Fruit fly (Drosophila melanogaster) whole organism, prepupa: ENCODE results near the gene Baldspot.

Experiments used
- Blimp-1 ChIP-seq: fragments of 200-800 bp; sonication (Bioruptor generic); optimal IDR thresholded peaks from 3 replicates; lab custom pipeline; 2017; ENCODE audit warnings: missing biosample characterization, missing genetic modification characterization, mild to moderate bottlenecking, moderate library complexity, missing genetic modification reagents
- CG10631 ChIP-seq: fragments of 200-800 bp; sonication (Bioruptor generic); optimal IDR thresholded peaks from 2 replicates; lab custom pipeline; 2016; ENCODE audit warnings: missing biosample characterization, missing genetic modification characterization
- CG11294 ChIP-seq: fragments of 200-800 bp; sonication (Bioruptor generic); IDR thresholded peaks from 2 replicates; pipeline ENCODE4 v1.3.6; 2022; ENCODE audit warnings: missing biosample characterization, missing genetic modification characterization
- CG11762 ChIP-seq: fragments of 200-800 bp; sonication (Bioruptor generic); optimal IDR thresholded peaks from 3 replicates; lab custom pipeline; 2016; ENCODE audit warnings: missing biosample characterization, missing genetic modification characterization; ENCODE audit not compliant: insufficient read depth
- CG11902 ChIP-seq: fragments of 200-800 bp; sonication (Bioruptor generic); optimal IDR thresholded peaks from 3 replicates; lab custom pipeline; 2016; ENCODE audit warnings: missing biosample characterization, missing genetic modification characterization
- CG1621 ChIP-seq: fragments of 200-800 bp; sonication (Bioruptor generic); optimal IDR thresholded peaks from 3 replicates; lab custom pipeline; 2018; ENCODE audit warnings: missing biosample characterization, mild to moderate bottlenecking, missing genetic modification characterization
- CG16779 ChIP-seq: fragments of 200-800 bp; sonication (Bioruptor generic); optimal IDR thresholded peaks from 3 replicates; lab custom pipeline; 2017; ENCODE audit warnings: missing biosample characterization, mild to moderate bottlenecking, missing genetic modification characterization
- CG3032 ChIP-seq: fragments of 200-800 bp; optimal IDR thresholded peaks from 2 replicates; lab custom pipeline; 2019; ENCODE audit warnings: missing biosample characterization, mild to moderate bottlenecking, missing genetic modification characterization, moderate library complexity
- CG31627 ChIP-seq: fragments of 200-800 bp; sonication (Bioruptor generic); optimal IDR thresholded peaks from 3 replicates; lab custom pipeline; 2016; ENCODE audit warnings: missing biosample characterization, missing genetic modification characterization
- CG32006 ChIP-seq: fragments of 200-800 bp; sonication (Bioruptor generic); optimal IDR thresholded peaks from 3 replicates; lab custom pipeline; 2017; ENCODE audit warnings: missing biosample characterization, mild to moderate bottlenecking, missing genetic modification characterization
- CG6276 ChIP-seq: fragments of 200-800 bp; sonication (Bioruptor generic); optimal IDR thresholded peaks from 2 replicates; lab custom pipeline; 2017; ENCODE audit warnings: missing biosample characterization, mild to moderate bottlenecking, missing genetic modification characterization
- CG6808 ChIP-seq: fragments of 200-800 bp; sonication (Bioruptor generic); optimal IDR thresholded peaks from 3 replicates; lab custom pipeline; 2017; ENCODE audit warnings: missing biosample characterization, missing genetic modification characterization, mild to moderate bottlenecking, moderate library complexity, missing genetic modification reagents
- CG7368 ChIP-seq: fragments of 200-800 bp; sonication (Bioruptor generic); optimal IDR thresholded peaks from 3 replicates; lab custom pipeline; 2016; ENCODE audit warnings: missing biosample characterization, missing genetic modification characterization
- CG8119 ChIP-seq: fragments of 200-800 bp; sonication (Bioruptor generic); IDR thresholded peaks from 3 replicates; pipeline ENCODE4 v1.3.6; 2022; ENCODE audit warnings: missing biosample characterization, missing genetic modification characterization
- CG8319 ChIP-seq: fragments of 200-800 bp; sonication (Bioruptor generic); optimal IDR thresholded peaks from 3 replicates; lab custom pipeline; 2016; ENCODE audit warnings: missing biosample characterization, missing genetic modification characterization
- CG9139 ChIP-seq: fragments of 200-800 bp; sonication (Bioruptor generic); optimal IDR thresholded peaks from 3 replicates; lab custom pipeline; 2017; ENCODE audit warnings: missing biosample characterization, mild to moderate bottlenecking, missing genetic modification characterization
- Eip75B ChIP-seq: fragments of 200-800 bp; sonication (Bioruptor generic); optimal IDR thresholded peaks from 3 replicates; lab custom pipeline; 2016; ENCODE audit warnings: missing biosample characterization, missing genetic modification characterization
- Eip78C ChIP-seq: fragments of 200-800 bp; sonication (Bioruptor generic); peaks from one replicate; lab custom pipeline; 2016; ENCODE audit warnings: missing biosample characterization, missing genetic modification characterization
- Eip93F ChIP-seq: fragments of 200-800 bp; sonication (Bioruptor generic); optimal IDR thresholded peaks from 2 replicates; lab custom pipeline; 2016; ENCODE audit warnings: missing biosample characterization, mild to moderate bottlenecking, missing genetic modification characterization
- Ets21C ChIP-seq: fragments of 200-800 bp; sonication (Bioruptor generic); optimal IDR thresholded peaks from 3 replicates; lab custom pipeline; 2016; ENCODE audit warnings: missing biosample characterization, missing genetic modification characterization
- Hr39 ChIP-seq: fragments of 200-800 bp; sonication (Bioruptor generic); optimal IDR thresholded peaks from 2 replicates; lab custom pipeline; 2016; ENCODE audit warnings: missing biosample characterization, missing genetic modification characterization
- Hr4 ChIP-seq: fragments of 200-800 bp; sonication (Bioruptor generic); optimal IDR thresholded peaks from 3 replicates; lab custom pipeline; 2016; ENCODE audit warnings: missing biosample characterization, missing genetic modification characterization
- Lpt ChIP-seq: fragments of 200-800 bp; sonication (Bioruptor generic); optimal IDR thresholded peaks from 3 replicates; lab custom pipeline; 2016; ENCODE audit warnings: missing biosample characterization, missing genetic modification characterization
- Smox ChIP-seq: fragments of 200-800 bp; sonication (Bioruptor generic); optimal IDR thresholded peaks from 3 replicates; lab custom pipeline; 2016; ENCODE audit warnings: missing biosample characterization, missing genetic modification characterization
- Sox102F ChIP-seq: fragments of 200-800 bp; sonication (Bioruptor generic); optimal IDR thresholded peaks from 2 replicates; lab custom pipeline; 2016; ENCODE audit warnings: missing biosample characterization, mild to moderate bottlenecking, missing genetic modification characterization
- Sox14 ChIP-seq: fragments of 200-800 bp; sonication (Bioruptor generic); optimal IDR thresholded peaks from 3 replicates; lab custom pipeline; 2016; ENCODE audit warnings: missing biosample characterization, missing genetic modification characterization
- Sox15 ChIP-seq: fragments of 200-800 bp; sonication (Bioruptor generic); optimal IDR thresholded peaks from 3 replicates; lab custom pipeline; 2016; ENCODE audit warnings: missing biosample characterization, missing genetic modification characterization
- achi ChIP-seq: fragments of 200-800 bp; sonication (Bioruptor generic); optimal IDR thresholded peaks from 3 replicates; lab custom pipeline; 2016; ENCODE audit warnings: missing biosample characterization, missing genetic modification characterization
- acj6 ChIP-seq: fragments of 200-800 bp; sonication (Bioruptor generic); optimal IDR thresholded peaks from 3 replicates; lab custom pipeline; 2016; ENCODE audit warnings: missing biosample characterization, missing genetic modification characterization
- cyc ChIP-seq: fragments of 200-800 bp; sonication (Bioruptor generic); optimal IDR thresholded peaks from 3 replicates; lab custom pipeline; 2016; ENCODE audit warnings: missing biosample characterization, missing genetic modification characterization
- dac ChIP-seq: fragments of 200-800 bp; sonication (Bioruptor generic); optimal IDR thresholded peaks from 2 replicates; lab custom pipeline; 2017; ENCODE audit warnings: missing biosample characterization, mild to moderate bottlenecking, missing genetic modification characterization
- dsx ChIP-seq: fragments of 200-800 bp; optimal IDR thresholded peaks from 3 replicates; lab custom pipeline; 2019; ENCODE audit warnings: missing biosample characterization, mild to moderate bottlenecking, missing genetic modification characterization, moderate library complexity; ENCODE audit not compliant: poor library complexity, severe bottlenecking
- eg ChIP-seq: fragments of 200-800 bp; sonication (Bioruptor generic); IDR thresholded peaks from 3 replicates; pipeline ENCODE4 v1.3.6; 2022; ENCODE audit warnings: missing biosample characterization, missing genetic modification characterization
- fd59A ChIP-seq: fragments of 200-800 bp; sonication (Bioruptor generic); optimal IDR thresholded peaks from 2 replicates; lab custom pipeline; 2017; ENCODE audit warnings: missing biosample characterization, mild to moderate bottlenecking, missing genetic modification characterization, missing genetic modification reagents
- fd85E ChIP-seq: fragments of 200-800 bp; sonication (Bioruptor generic); optimal IDR thresholded peaks from 3 replicates; lab custom pipeline; 2016; ENCODE audit warnings: missing biosample characterization, missing genetic modification characterization
- fkh ChIP-seq: fragments of 200-800 bp; sonication (Bioruptor generic); optimal IDR thresholded peaks from 3 replicates; lab custom pipeline; 2017; ENCODE audit warnings: missing biosample characterization, mild to moderate bottlenecking, missing genetic modification characterization, moderate library complexity
- lz ChIP-seq: fragments of 200-800 bp; sonication (Bioruptor generic); optimal IDR thresholded peaks from 3 replicates; lab custom pipeline; 2016; ENCODE audit warnings: missing biosample characterization, missing genetic modification characterization
- pdm3 ChIP-seq: fragments of 200-800 bp; sonication (Bioruptor generic); optimal IDR thresholded peaks from 3 replicates; lab custom pipeline; 2016; ENCODE audit warnings: missing biosample characterization, missing genetic modification characterization
- salr ChIP-seq, 2 experiments: fragments of 200-800 bp; sonication (Bioruptor generic); optimal IDR thresholded peaks; 3 replicates each; lab custom pipeline; 2016 to 2018; ENCODE audit warnings: missing biosample characterization in 2 of 2, missing genetic modification characterization in 2 of 2, mild to moderate bottlenecking in 1 of 2
- spab ChIP-seq: fragments of 200-800 bp; sonication (Bioruptor generic); optimal IDR thresholded peaks from 2 replicates; lab custom pipeline; 2017; ENCODE audit warnings: missing biosample characterization, mild to moderate bottlenecking, missing genetic modification characterization, missing genetic modification reagents
- ss ChIP-seq, 2 experiments: fragments of 200-800 bp; sonication (Bioruptor generic); optimal IDR thresholded peaks; 2 replicates in 1 of 2; 3 replicates in 1 of 2; lab custom pipeline; 2017 to 2018; ENCODE audit warnings: mild to moderate bottlenecking in 2 of 2, missing biosample characterization in 2 of 2, missing genetic modification characterization in 2 of 2, moderate library complexity in 1 of 2
- svp ChIP-seq: fragments of 200-800 bp; sonication (Bioruptor generic); peaks from one replicate; lab custom pipeline; 2016; ENCODE audit warnings: missing biosample characterization, missing genetic modification characterization
- topi ChIP-seq: fragments of 200-800 bp; sonication (Bioruptor generic); optimal IDR thresholded peaks from 3 replicates; lab custom pipeline; 2016; ENCODE audit warnings: missing biosample characterization, missing genetic modification characterization
- vri ChIP-seq: fragments of 200-800 bp; sonication (Bioruptor generic); optimal IDR thresholded peaks from 3 replicates; lab custom pipeline; 2016; ENCODE audit warnings: missing biosample characterization, mild to moderate bottlenecking, missing genetic modification characterization

Gene Baldspot

DNA sequence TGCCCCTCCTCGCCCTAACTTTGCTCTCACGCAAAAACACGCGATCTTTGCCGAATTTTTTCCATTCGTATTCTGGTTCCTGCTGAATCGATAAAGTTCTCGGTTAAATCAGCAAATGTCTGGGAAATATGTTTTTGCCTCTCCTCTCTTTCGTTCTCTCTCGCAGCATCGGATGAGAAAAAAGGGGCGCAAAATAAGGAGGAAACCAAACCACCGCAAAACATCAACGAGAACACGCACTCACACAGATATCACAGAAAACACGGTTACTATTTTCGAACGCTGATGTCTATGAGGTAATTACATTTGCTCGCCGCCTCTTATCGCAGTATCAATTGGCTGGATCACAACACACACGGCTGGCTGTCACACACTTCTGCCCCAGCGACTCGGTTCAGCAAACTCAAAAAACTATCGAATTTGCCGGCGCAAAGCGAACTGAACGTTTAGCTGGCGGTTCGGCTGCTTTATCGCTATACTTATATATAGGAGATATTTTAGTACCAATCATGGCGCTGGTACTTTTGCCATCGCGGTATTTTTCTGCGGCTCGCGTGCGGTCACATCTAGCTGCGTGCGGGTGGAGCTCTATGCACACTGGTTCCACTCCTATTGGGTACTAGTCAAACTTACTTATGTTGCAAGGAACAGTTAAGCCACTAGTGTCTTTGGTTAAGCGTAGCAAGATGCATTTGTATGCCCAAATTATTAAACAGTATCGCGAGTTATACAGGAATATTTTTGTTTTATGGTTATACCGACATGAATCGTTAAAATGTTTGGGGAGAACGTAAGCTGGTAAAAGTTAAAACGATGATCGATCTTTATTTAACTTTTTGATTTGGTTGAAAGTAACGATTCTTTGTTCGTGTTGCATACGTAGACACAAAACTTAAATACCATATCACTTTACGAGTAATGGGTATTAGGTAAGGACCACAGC is at the start of gene Baldspot (continued):
- peak; percentile 40 for TF ChIP-seq Blimp-1 (GFP tag; lab: Kevin White, UChicago)
- TF ChIP-seq CG6276 (GFP tag; lab: Kevin White, UChicago), result peak; percentile 87
- TF ChIP-seq CG8319 (GFP tag; lab: Kevin White, UChicago), result peak; percentile 64
- TF ChIP-seq CG6808 (GFP tag; lab: Kevin White, UChicago), result peak; percentile 82
- TF ChIP-seq cyc (GFP tag; lab: Kevin White, UChicago), result peak; percentile 67
- TF ChIP-seq Lpt, result peak; percentile 77
- TF ChIP-seq CG11294 (GFP tag; lab: Robert Waterston, UW), result peak; percentile 11; the same call in 1 of the 2 replicates
- TF ChIP-seq CG16779, result peak; percentile 66
- peak; percentile 69 to 84 for TF ChIP-seq ss (GFP tag; optimal IDR thresholded peaks at IDR 0.05; lab: Kevin White, UChicago)
- TF ChIP-seq CG3032 (tag; lab: Kevin White, UChicago), result peak; percentile 79

dm6 chr3L:16710258-16711020 is 49.0 kb upstream of the Baldspot start:
- TF ChIP-seq fd59A (GFP tag; lab: Kevin White, UChicago), result no peak
- TF ChIP-seq achi, result peak; percentile 64
- TF ChIP-seq svp (GFP tag; lab: Kevin White, UChicago), result peak; percentile 86
- TF ChIP-seq CG8119 (GFP tag; lab: Robert Waterston, UW), result peak; percentile 85
- no peak for TF ChIP-seq Sox102F (GFP tag; lab: Kevin White, UChicago)
- TF ChIP-seq CG31627, result no peak
- TF ChIP-seq eg (GFP tag; lab: Robert Waterston, UW), result peak; percentile 85
- peak; percentile 68 to 77 for TF ChIP-seq ss (GFP tag; optimal IDR thresholded peaks at IDR 0.05; lab: Kevin White, UChicago)
- no peak for TF ChIP-seq Hr39 (GFP tag; lab: Kevin White, UChicago)
- TF ChIP-seq Sox14, result no peak
- TF ChIP-seq CG8319 (GFP tag; lab: Kevin White, UChicago), result no peak
- TF ChIP-seq CG11902, result peak; percentile 56
- peak; percentile 40 for TF ChIP-seq Hr4
- TF ChIP-seq CG3032 (tag; lab: Kevin White, UChicago), result peak; percentile 74
- no peak for TF ChIP-seq Sox15
- peak; percentile 83 for TF ChIP-seq Eip78C (GFP tag; lab: Kevin White, UChicago)
- peak; percentile 44 for TF ChIP-seq topi
- TF ChIP-seq Ets21C (GFP tag; lab: Kevin White, UChicago), result no peak
- peak; percentile 68 for TF ChIP-seq CG6276 (GFP tag; lab: Kevin White, UChicago)
- TF ChIP-seq Eip75B (GFP tag; lab: Kevin White, UChicago), result peak; percentile 8
- no peak for TF ChIP-seq Eip93F (GFP tag; lab: Kevin White, UChicago)
- TF ChIP-seq CG1621, result no peak
- peak; percentile 50 for TF ChIP-seq CG7368 (GFP tag; lab: Kevin White, UChicago)
- TF ChIP-seq acj6 (GFP tag; lab: Kevin White, UChicago), result peak; percentile 45
- no peak for TF ChIP-seq Smox (GFP tag; lab: Kevin White, UChicago)
- peak; percentile 10 for TF ChIP-seq pdm3 (GFP tag; lab: Kevin White, UChicago)
- TF ChIP-seq dac (GFP tag; lab: Kevin White, UChicago), result peak; percentile 23
- peak; percentile 23 for TF ChIP-seq lz
- TF ChIP-seq cyc (GFP tag; lab: Kevin White, UChicago), result peak; percentile 30
- peak; percentile 20 for TF ChIP-seq fkh (GFP tag; lab: Kevin White, UChicago)
- TF ChIP-seq Lpt, result peak; percentile 44
- peak; percentile 71 for TF ChIP-seq CG10631 (GFP tag; lab: Kevin White, UChicago)
- TF ChIP-seq vri (GFP tag; lab: Kevin White, UChicago), result no peak
- peak; percentile 75 for TF ChIP-seq CG32006 (GFP tag; lab: Kevin White, UChicago)
- peak; percentile 1 for TF ChIP-seq Blimp-1 (GFP tag; lab: Kevin White, UChicago)
- TF ChIP-seq spab (GFP tag; lab: Kevin White, UChicago), result peak; percentile 35
- peak; percentile 73 for TF ChIP-seq dsx (GFP tag; lab: Kevin White, UChicago)
- TF ChIP-seq CG9139 (GFP tag; lab: Kevin White, UChicago), result peak; percentile 34
- TF ChIP-seq salr (GFP tag; optimal IDR thresholded peaks at IDR 0.05; lab: Kevin White, UChicago), result peak; percentile 10 to 44
- no peak for TF ChIP-seq fd85E (GFP tag; lab: Kevin White, UChicago)
- peak; percentile 62 for TF ChIP-seq CG6808 (GFP tag; lab: Kevin White, UChicago)
- TF ChIP-seq CG11762 (GFP tag; lab: Kevin White, UChicago), result peak; percentile 1
